Worm (Caenorhabditis elegans) whole organism, young adult: ENCODE measurements around the gene tim-1.

Experiments used
- B0019.2 ChIP-seq: fragments of 200-800 bp; sonication (Bioruptor generic); conservative IDR thresholded peaks from 2 replicates; pipeline ENCODE4 v1.3.6; 2022; ENCODE audit warnings: missing genetic modification reagents, missing genetic modification characterization, missing compliant biosample characterization
- F57A8.1 ChIP-seq: fragments of 200-800 bp; sonication (Bioruptor generic); optimal IDR thresholded peaks from 2 replicates; lab custom pipeline; 2018; ENCODE audit warnings: mild to moderate bottlenecking, missing genetic modification characterization, moderate library complexity, missing compliant biosample characterization
- Y56A3A.18 ChIP-seq: fragments of 200-800 bp; sonication (Bioruptor generic); IDR thresholded peaks from 2 replicates; pipeline ENCODE4 v1.3.6; 2022; ENCODE audit warnings: missing genetic modification reagents, missing genetic modification characterization, missing compliant biosample characterization
- ama-1 ChIP-seq, 3 experiments: fragments of 150-350 bp in 1 of 3; sonication (generic microtip) in 2 of 3; optimal IDR thresholded peaks; 2 replicates each; lab custom pipeline; 2014 to 2018; ENCODE audit warnings: missing biosample characterization in 2 of 3, missing genetic modification characterization in 2 of 3, missing genetic modification reagents in 2 of 3
- attf-6 ChIP-seq: fragments of 200-800 bp; sonication (Bioruptor generic); IDR thresholded peaks from 2 replicates; pipeline ENCODE4 v1.3.6; 2022; ENCODE audit warnings: missing genetic modification reagents, missing genetic modification characterization, missing compliant biosample characterization
- bed-2 ChIP-seq: fragments of 200-800 bp; sonication (Bioruptor generic); IDR thresholded peaks from 2 replicates; pipeline ENCODE4 v1.3.6; 2022; ENCODE audit warnings: missing genetic modification reagents, missing genetic modification characterization, missing compliant biosample characterization
- ccch-3 ChIP-seq: fragments of 200-800 bp; sonication (Bioruptor generic); optimal IDR thresholded peaks from 2 replicates; lab custom pipeline; 2018; ENCODE audit warnings: mild to moderate bottlenecking, missing genetic modification characterization, missing compliant biosample characterization
- ekl-4 ChIP-seq: fragments of 200-800 bp; sonication (Bioruptor generic); IDR thresholded peaks from 2 replicates; pipeline ENCODE4 v1.3.6; 2022; ENCODE audit warnings: missing genetic modification reagents, missing genetic modification characterization, missing compliant biosample characterization
- let-607 ChIP-seq, 2 experiments: fragments of 200-800 bp in 1 of 2; sonication (Bioruptor generic) in 1 of 2; sonication (generic microtip) in 1 of 2; optimal IDR thresholded peaks; 2 replicates each; lab custom pipeline; 2016 to 2018; ENCODE audit warnings: mild to moderate bottlenecking in 2 of 2, missing compliant biosample characterization in 2 of 2, missing genetic modification characterization in 2 of 2, moderate library complexity in 2 of 2, missing genotype in 1 of 2
- madf-6 ChIP-seq: fragments of 200-800 bp; sonication (Bioruptor generic); IDR thresholded peaks from 2 replicates; pipeline ENCODE4 v1.3.6; 2022; ENCODE audit warnings: missing genetic modification reagents, missing genetic modification characterization, missing compliant biosample characterization
- nhr-27 ChIP-seq: fragments of 200-800 bp; sonication (Bioruptor generic); optimal IDR thresholded peaks from 2 replicates; lab custom pipeline; 2018; ENCODE audit warnings: mild to moderate bottlenecking, missing genetic modification characterization, moderate library complexity, missing compliant biosample characterization
- zfh-2 ChIP-seq: fragments of 200-800 bp; sonication (Bioruptor generic); conservative IDR thresholded peaks from 2 replicates; pipeline ENCODE4 v1.3.6; 2022; ENCODE audit warnings: missing genetic modification reagents, missing genetic modification characterization, missing compliant biosample characterization

ce11 chrIII:12230195-12230594 is 19.8 kb downstream of the tim-1 start:
- TF ChIP-seq ekl-4 (GFP tag; lab: Robert Waterston, UW) (no peak), ama-1 (optimal IDR thresholded peaks at IDR 0.05; lab: Kevin White, UChicago) (no peak), ama-1 (GFP tag; optimal IDR thresholded peaks at IDR 0.05; lab: Kevin White, UChicago) (no peak), let-607 (tag; optimal IDR thresholded peaks at IDR 0.05; lab: Kevin White, UChicago) (no peak), Y56A3A.18 (GFP tag; lab: Robert Waterston, UW) (no peak), zfh-2 (GFP tag; lab: Robert Waterston, UW) (no peak), ccch-3 (no peak), F57A8.1 (GFP tag; lab: Kevin White, UChicago) (no peak), attf-6 (GFP tag; lab: Robert Waterston, UW) (no peak), B0019.2 (GFP tag; lab: Robert Waterston, UW) (no peak), bed-2 (no peak), nhr-27 (tag; lab: Kevin White, UChicago) (no peak), madf-6 (GFP tag; lab: Robert Waterston, UW) (no peak)
